Worm (Caenorhabditis elegans) whole organism, L1 larva: ENCODE measurements around the gene sdpn-1.

Experiments used
- C16A3.4 ChIP-seq: fragments of 150-350 bp; optimal IDR thresholded peaks from 2 replicates; lab custom pipeline; 2014; ENCODE audit warnings: missing biosample characterization, missing genetic modification characterization
- ceh-88 ChIP-seq: fragments of 200-800 bp; sonication (Bioruptor generic); IDR thresholded peaks from 2 replicates; pipeline ENCODE4 v1.3.6; 2022; ENCODE audit warnings: missing genetic modification characterization, missing compliant biosample characterization
- ets-5 ChIP-seq: fragments of 200-800 bp; sonication (Bioruptor generic); IDR thresholded peaks from 2 replicates; pipeline ENCODE4 v1.3.6; 2022; ENCODE audit warnings: missing genetic modification characterization, missing compliant biosample characterization
- fos-1 ChIP-seq: fragments of 150-350 bp; optimal IDR thresholded peaks from 2 replicates; lab custom pipeline; 2014; ENCODE audit warnings: missing biosample characterization, missing genetic modification characterization
- grh-1 ChIP-seq: fragments of 200-800 bp; sonication (Bioruptor generic); IDR thresholded peaks from 2 replicates; pipeline ENCODE4 v1.3.6; 2022; ENCODE audit warnings: missing genetic modification reagents, missing genetic modification characterization, missing compliant biosample characterization
- nhr-19 ChIP-seq: fragments of 200-800 bp; sonication (Bioruptor generic); conservative IDR thresholded peaks from 2 replicates; pipeline ENCODE4 v1.3.6; 2022; ENCODE audit warnings: missing genetic modification characterization, missing compliant biosample characterization
- nhr-77 ChIP-seq: fragments of 150-350 bp; optimal IDR thresholded peaks from 2 replicates; lab custom pipeline; 2014; ENCODE audit warnings: missing biosample characterization, missing genetic modification characterization
- pax-3 ChIP-seq: fragments of 200-800 bp; sonication (Bioruptor generic); optimal IDR thresholded peaks from 2 replicates; lab custom pipeline; 2018; ENCODE audit warnings: mild to moderate bottlenecking, missing genetic modification characterization, moderate library complexity, missing compliant biosample characterization
- unc-30 ChIP-seq: sonication (generic microtip); optimal IDR thresholded peaks from 2 replicates; lab custom pipeline; 2017; ENCODE audit warnings: missing biosample characterization, missing genetic modification characterization
- unc-86 ChIP-seq: sonication (generic microtip); optimal IDR thresholded peaks from 2 replicates; lab custom pipeline; 2016; ENCODE audit warnings: missing genetic modification characterization, missing compliant biosample characterization
- unc-98 ChIP-seq: fragments of 200-800 bp; sonication (Bioruptor generic); IDR thresholded peaks from 2 replicates; pipeline ENCODE4 v1.3.6; 2022; ENCODE audit warnings: missing genetic modification characterization, missing compliant biosample characterization

The sdpn-1 gene

ce11 chrX:7942675-7943074 is 55.4 kb downstream of the sdpn-1 start:
- no peak for TF ChIP-seq grh-1 (GFP tag; lab: Robert Waterston, UW)
- no peak for TF ChIP-seq ceh-88 (GFP tag; lab: Robert Waterston, UW)
- no peak for TF ChIP-seq nhr-77 (tag; lab: Kevin White, UChicago)
- TF ChIP-seq nhr-19 (GFP tag; lab: Robert Waterston, UW): no peak
- no peak for TF ChIP-seq unc-98
- no peak for TF ChIP-seq unc-86 (tag; lab: Kevin White, UChicago)
- no peak for TF ChIP-seq C16A3.4 (tag; lab: Kevin White, UChicago)
- TF ChIP-seq fos-1 (tag; lab: Kevin White, UChicago): no peak
- TF ChIP-seq pax-3 (tag; lab: Kevin White, UChicago): no peak
- TF ChIP-seq ets-5 (GFP tag; lab: Robert Waterston, UW): no peak
- TF ChIP-seq unc-30 (tag; lab: Kevin White, UChicago): no peak
